Fruit fly (Drosophila melanogaster): ENCODE measurements around the gene KaiR1D.
A peak's percentile ranks its signal among the peaks of the same experiment; 100 is the strongest.

Gene KaiR1D

dm6 chr3R:20834770-20835183 is 31.3 kb downstream of the KaiR1D start (continued):
- TF ChIP-seq CG31441 (GFP tag; IDR thresholded peaks at IDR 0.05) = no peak
- no peak for TF ChIP-seq vvl (GFP tag; IDR thresholded peaks at IDR 0.05)
- no peak for TF ChIP-seq Hr3 (GFP tag; optimal IDR thresholded peaks at IDR 0.05)
- no peak for TF ChIP-seq sob (GFP tag; IDR thresholded peaks at IDR 0.05)
- TF ChIP-seq D19B (GFP tag; optimal IDR thresholded peaks at IDR 0.05) = peak; percentile 6
- TF ChIP-seq Gsc (GFP tag; IDR thresholded peaks at IDR 0.05) = no peak
- no peak for TF ChIP-seq CG9609 (GFP tag; optimal IDR thresholded peaks at IDR 0.05)
- no peak for TF ChIP-seq CG3726 (GFP tag; IDR thresholded peaks at IDR 0.05)
- peak; percentile 49 for TF ChIP-seq org-1 (GFP tag; optimal IDR thresholded peaks at IDR 0.05)
- TF ChIP-seq CG14441 (GFP tag; IDR thresholded peaks at IDR 0.05) = no peak
- no peak for TF ChIP-seq CG18011 (GFP tag; optimal IDR thresholded peaks at IDR 0.05)
- no peak for TF ChIP-seq CG14860 (GFP tag; IDR thresholded peaks at IDR 0.05; ENCODE audit: partially characterized antibody)
- peak; percentile 76 for TF ChIP-seq Asciz (GFP tag; optimal IDR thresholded peaks at IDR 0.05)
- no peak for TF ChIP-seq Camta (GFP tag; optimal IDR thresholded peaks at IDR 0.05)
- TF ChIP-seq CG8089 (GFP tag; optimal IDR thresholded peaks at IDR 0.05) = peak; percentile 46
- TF ChIP-seq CG6791 (GFP tag; IDR thresholded peaks at IDR 0.05; ENCODE audit: partially characterized antibody) = no peak
- TF ChIP-seq kah (GFP tag; optimal IDR thresholded peaks at IDR 0.05) = peak; percentile 21
- no peak for TF ChIP-seq CG34422 (GFP tag; IDR thresholded peaks at IDR 0.05)
- peak; percentile 44 for TF ChIP-seq CG3407 (GFP tag; optimal IDR thresholded peaks at IDR 0.05)
- no peak for TF ChIP-seq h (optimal IDR thresholded peaks at IDR 0.05)
- no peak for TF ChIP-seq shn (GFP tag; optimal IDR thresholded peaks at IDR 0.05)
- TF ChIP-seq CG7556 (GFP tag; optimal IDR thresholded peaks at IDR 0.05) = peak; percentile 35
- no peak for TF ChIP-seq cas (GFP tag; IDR thresholded peaks at IDR 0.05)
- TF ChIP-seq Mes4 (GFP tag; optimal IDR thresholded peaks at IDR 0.05) = no peak
- no peak for TF ChIP-seq CG8765 (GFP tag; IDR thresholded peaks at IDR 0.05)
- TF ChIP-seq mam (GFP tag; optimal IDR thresholded peaks at IDR 0.05) = no peak
- TF ChIP-seq D19A (tag; optimal IDR thresholded peaks at IDR 0.05) = no peak
- TF ChIP-seq cg (GFP tag; optimal IDR thresholded peaks at IDR 0.05) = no peak
- no peak for TF ChIP-seq Adf1 (GFP tag; IDR thresholded peaks at IDR 0.05)
- no peak for TF ChIP-seq sisA (GFP tag; IDR thresholded peaks at IDR 0.05)
- no peak for TF ChIP-seq stc (GFP tag; IDR thresholded peaks at IDR 0.05)
- no peak for TF ChIP-seq yki (optimal IDR thresholded peaks at IDR 0.05)
- no peak for TF ChIP-seq NC2α (GFP tag; optimal IDR thresholded peaks at IDR 0.05)
- no peak for TF ChIP-seq CG10321 (GFP tag; IDR thresholded peaks at IDR 0.05)
- TF ChIP-seq CG16779 (GFP tag; IDR thresholded peaks at IDR 0.05) = no peak
- TF ChIP-seq hkb (optimal IDR thresholded peaks at IDR 0.05) = no peak
- TF ChIP-seq hkb (GFP tag; IDR thresholded peaks at IDR 0.05) = peak; percentile 59
- peak; percentile 2 for TF ChIP-seq CG4328 (GFP tag; optimal IDR thresholded peaks at IDR 0.05)
- TF ChIP-seq CG1792 (GFP tag; optimal IDR thresholded peaks at IDR 0.05) = peak; percentile 59
- TF ChIP-seq chn (GFP tag; optimal IDR thresholded peaks at IDR 0.05) = no peak
- TF ChIP-seq scrt (GFP tag; optimal IDR thresholded peaks at IDR 0.05) = peak; percentile 21
- no peak for TF ChIP-seq esg (GFP tag; conservative IDR thresholded peaks at IDR 0.05)
- no peak for TF ChIP-seq ftz-f1 (GFP tag; optimal IDR thresholded peaks at IDR 0.05)
- no peak for TF ChIP-seq gcm (GFP tag; optimal IDR thresholded peaks at IDR 0.05)
- TF ChIP-seq H2.0 (GFP tag; IDR thresholded peaks at IDR 0.05) = no peak
- TF ChIP-seq CG32532 (GFP tag; IDR thresholded peaks at IDR 0.05) = no peak
- peak; percentile 56 for TF ChIP-seq CG10209 (GFP tag; optimal IDR thresholded peaks at IDR 0.05)
- TF ChIP-seq CG15696 (tag; optimal IDR thresholded peaks at IDR 0.05) = no peak
- TF ChIP-seq Ssrp (tag; optimal IDR thresholded peaks at IDR 0.05) = no peak
- no peak for TF ChIP-seq CG4820 (GFP tag; optimal IDR thresholded peaks at IDR 0.05)
- no peak for TF ChIP-seq CG11247 (GFP tag; IDR thresholded peaks at IDR 0.05)
- TF ChIP-seq CG12104 (GFP tag; optimal IDR thresholded peaks at IDR 0.05) = peak; percentile 19
- no peak for TF ChIP-seq Mad (GFP tag; optimal IDR thresholded peaks at IDR 0.05)
- no peak for TF ChIP-seq Oaz (GFP tag; IDR thresholded peaks at IDR 0.05)

All from whole organism, embryonic.